Worm (Caenorhabditis elegans): ENCODE data around the gene W01B6.4.

- TF ChIP-seq ztf-29 (GFP tag; IDR thresholded peaks at IDR 0.05) (no peak), flt-1 (GFP tag; IDR thresholded peaks at IDR 0.05) (no peak), cog-1 (tag; optimal IDR thresholded peaks at IDR 0.05) (no peak), med-1 (GFP tag; optimal IDR thresholded peaks at IDR 0.05; ENCODE audit: insufficient read depth) (no peak)
Observed at ce11 chrIV:10084323-10084959, 9.2 kb downstream of the W01B6.4 start, which contains the start of gene W01B6.8.
